Worm (Caenorhabditis elegans) whole organism, L1 larva: Measurements from ENCODE around the gene fil-2.

ENCODE experiments used
- C04F5.9 ChIP-seq: sonication (generic microtip); optimal IDR thresholded peaks from 2 replicates; lab custom pipeline; 2016; ENCODE audit warnings: missing genetic modification characterization, missing compliant biosample characterization
- F16B12.6 ChIP-seq: fragments of 150-350 bp; optimal IDR thresholded peaks from 2 replicates; lab custom pipeline; 2014; ENCODE audit warnings: missing biosample characterization, missing genetic modification characterization
- alr-1 ChIP-seq: fragments of 200-800 bp; sonication (Bioruptor generic); optimal IDR thresholded peaks from 2 replicates; lab custom pipeline; 2018; ENCODE audit warnings: borderline replicate concordance, mild to moderate bottlenecking, missing genetic modification characterization, missing compliant biosample characterization
- aly-2 ChIP-seq: fragments of 150-350 bp; optimal IDR thresholded peaks from 2 replicates; lab custom pipeline; 2014; ENCODE audit warnings: missing biosample characterization, missing genetic modification characterization
- blmp-1 ChIP-seq: fragments of 150-350 bp; optimal IDR thresholded peaks from 2 replicates; lab custom pipeline; 2014; ENCODE audit warnings: missing biosample characterization, missing genetic modification characterization
- ceh-82 ChIP-seq, 3 experiments: fragments of 150-350 bp in 1 of 3; sonication (generic microtip) in 2 of 3; optimal IDR thresholded peaks; 2 replicates each; lab custom pipeline; 2014 to 2017; ENCODE audit warnings: missing biosample characterization in 3 of 3, missing genetic modification characterization in 3 of 3
- ceh-88 ChIP-seq: fragments of 200-800 bp; sonication (Bioruptor generic); IDR thresholded peaks from 2 replicates; pipeline ENCODE4 v1.3.6; 2022; ENCODE audit warnings: missing genetic modification characterization, missing compliant biosample characterization
- ces-1 ChIP-seq: fragments of 150-350 bp; optimal IDR thresholded peaks from 2 replicates; lab custom pipeline; 2014; ENCODE audit warnings: missing biosample characterization, missing genetic modification reagents, missing genetic modification characterization
- dpl-1 ChIP-seq, 3 experiments: fragments of 150-350 bp in 2 of 3; sonication (generic microtip) in 1 of 3; optimal IDR thresholded peaks; 2 replicates each; lab custom pipeline; 2014 to 2017; ENCODE audit warnings: missing biosample characterization in 3 of 3, missing genetic modification characterization in 3 of 3, missing genetic modification reagents in 3 of 3
- dsc-1 ChIP-seq: sonication (generic microtip); optimal IDR thresholded peaks from 2 replicates; lab custom pipeline; 2016; ENCODE audit warnings: mild to moderate bottlenecking, missing genetic modification characterization, missing compliant biosample characterization
- efl-1 ChIP-seq, 4 experiments: fragments of 150-350 bp; optimal IDR thresholded peaks in 3 of 4; peaks in 1 of 4; 1 replicate in 1 of 4; 2 replicates in 3 of 4; lab custom pipeline; 2014; ENCODE audit warnings: missing biosample characterization in 2 of 4, missing genetic modification characterization in 2 of 4, missing genetic modification reagents in 2 of 4
- egl-27 ChIP-seq, 2 experiments: fragments of 150-350 bp in 1 of 2; sonication (generic microtip); optimal IDR thresholded peaks; 3 replicates each; lab custom pipeline; 2017 to 2018; ENCODE audit warnings: missing biosample characterization in 2 of 2, missing genetic modification characterization in 2 of 2, missing genetic modification reagents in 2 of 2
- elt-2 ChIP-seq: sonication (generic microtip); optimal IDR thresholded peaks from 2 replicates; lab custom pipeline; 2016; ENCODE audit warnings: missing genetic modification characterization, mild to moderate bottlenecking, inconsistent platforms, missing compliant biosample characterization, missing genetic modification reagents
- ets-5 ChIP-seq: fragments of 200-800 bp; sonication (Bioruptor generic); IDR thresholded peaks from 2 replicates; pipeline ENCODE4 v1.3.6; 2022; ENCODE audit warnings: missing genetic modification characterization, missing compliant biosample characterization
- fkh-10 ChIP-seq: sonication (generic microtip); optimal IDR thresholded peaks from 2 replicates; lab custom pipeline; 2017; ENCODE audit warnings: missing biosample characterization, missing genetic modification reagents, missing genetic modification characterization
- fkh-4 ChIP-seq: sonication (generic microtip); optimal IDR thresholded peaks from 2 replicates; lab custom pipeline; 2016; ENCODE audit warnings: missing compliant biosample characterization, missing genetic modification characterization, borderline replicate concordance
- fos-1 ChIP-seq: fragments of 150-350 bp; optimal IDR thresholded peaks from 2 replicates; lab custom pipeline; 2014; ENCODE audit warnings: missing biosample characterization, missing genetic modification characterization
- grh-1 ChIP-seq: fragments of 200-800 bp; sonication (Bioruptor generic); IDR thresholded peaks from 2 replicates; pipeline ENCODE4 v1.3.6; 2022; ENCODE audit warnings: missing genetic modification reagents, missing genetic modification characterization, missing compliant biosample characterization
- hlh-17 ChIP-seq: fragments of 200-800 bp; sonication (Bioruptor generic); optimal IDR thresholded peaks from 2 replicates; lab custom pipeline; 2018; ENCODE audit warnings: missing genetic modification characterization, mild to moderate bottlenecking, missing compliant biosample characterization, moderate library complexity, borderline replicate concordance
- irx-1 ChIP-seq: sonication (generic microtip); optimal IDR thresholded peaks from 2 replicates; lab custom pipeline; 2016; ENCODE audit warnings: missing genetic modification characterization, missing compliant biosample characterization
- jun-1 ChIP-seq: fragments of 150-350 bp; optimal IDR thresholded peaks from 2 replicates; lab custom pipeline; 2014; ENCODE audit warnings: missing biosample characterization, missing genetic modification reagents, missing genetic modification characterization
- lir-3 ChIP-seq: sonication (generic microtip); optimal IDR thresholded peaks from 2 replicates; lab custom pipeline; 2016; ENCODE audit warnings: mild to moderate bottlenecking, missing genetic modification characterization, moderate library complexity, missing compliant biosample characterization; ENCODE audit not compliant: poor library complexity
- lsy-2 ChIP-seq, 2 experiments: fragments of 150-350 bp; optimal IDR thresholded peaks; 2 replicates each; lab custom pipeline; 2014; ENCODE audit warnings: missing biosample characterization in 2 of 2, missing genetic modification characterization in 2 of 2
- mab-9 ChIP-seq: fragments of 200-800 bp; sonication (Bioruptor generic); IDR thresholded peaks from 2 replicates; pipeline ENCODE4 v1.3.6; 2022; ENCODE audit warnings: missing genetic modification reagents, missing genetic modification characterization, missing compliant biosample characterization
- mef-2 ChIP-seq: fragments of 150-350 bp; optimal IDR thresholded peaks from 2 replicates; lab custom pipeline; 2014; ENCODE audit warnings: missing biosample characterization, missing genetic modification characterization
- mep-1 ChIP-seq: fragments of 150-350 bp; optimal IDR thresholded peaks from 2 replicates; lab custom pipeline; 2014; ENCODE audit warnings: missing biosample characterization, missing genetic modification characterization
- nhr-11 ChIP-seq: fragments of 150-350 bp; optimal IDR thresholded peaks from 2 replicates; lab custom pipeline; 2014; ENCODE audit warnings: missing biosample characterization, missing genetic modification characterization
- nhr-19 ChIP-seq: fragments of 200-800 bp; sonication (Bioruptor generic); conservative IDR thresholded peaks from 2 replicates; pipeline ENCODE4 v1.3.6; 2022; ENCODE audit warnings: missing genetic modification characterization, missing compliant biosample characterization
- nhr-20 ChIP-seq: sonication (generic microtip); optimal IDR thresholded peaks from 2 replicates; lab custom pipeline; 2016; ENCODE audit warnings: mild to moderate bottlenecking, missing genetic modification characterization, missing compliant biosample characterization
- nhr-237 ChIP-seq: fragments of 150-350 bp; optimal IDR thresholded peaks from 2 replicates; lab custom pipeline; 2014; ENCODE audit warnings: missing biosample characterization, missing genetic modification characterization
- nhr-28 ChIP-seq: fragments of 150-350 bp; optimal IDR thresholded peaks from 2 replicates; lab custom pipeline; 2014; ENCODE audit warnings: missing biosample characterization, missing genetic modification characterization
- nhr-47 ChIP-seq: sonication (generic microtip); optimal IDR thresholded peaks from 2 replicates; lab custom pipeline; 2016; ENCODE audit warnings: mild to moderate bottlenecking, missing genetic modification characterization, moderate library complexity, missing compliant biosample characterization
- nhr-71 ChIP-seq: sonication (generic microtip); optimal IDR thresholded peaks from 2 replicates; lab custom pipeline; 2016; ENCODE audit warnings: mild to moderate bottlenecking, missing genetic modification characterization, moderate library complexity, missing compliant biosample characterization
- nhr-76 ChIP-seq: sonication (generic microtip); optimal IDR thresholded peaks from 2 replicates; lab custom pipeline; 2017; ENCODE audit warnings: missing biosample characterization, missing genetic modification characterization
- nhr-77 ChIP-seq: fragments of 150-350 bp; optimal IDR thresholded peaks from 2 replicates; lab custom pipeline; 2014; ENCODE audit warnings: missing biosample characterization, missing genetic modification characterization
- skn-1 ChIP-seq: fragments of 150-350 bp; optimal IDR thresholded peaks from 2 replicates; lab custom pipeline; 2014; ENCODE audit warnings: missing biosample characterization, missing genetic modification characterization
- snpc-4 ChIP-seq: fragments of 150-350 bp; optimal IDR thresholded peaks from 2 replicates; lab custom pipeline; 2014; ENCODE audit warnings: missing biosample characterization, missing genetic modification characterization
- sox-4 ChIP-seq: sonication (generic microtip); optimal IDR thresholded peaks from 2 replicates; lab custom pipeline; 2016; ENCODE audit warnings: missing genetic modification characterization, missing compliant biosample characterization
- sptf-1 ChIP-seq: fragments of 150-350 bp; optimal IDR thresholded peaks from 2 replicates; lab custom pipeline; 2014; ENCODE audit warnings: missing biosample characterization, missing genetic modification characterization
- swsn-7 ChIP-seq: sonication (generic microtip); optimal IDR thresholded peaks from 2 replicates; lab custom pipeline; 2016; ENCODE audit warnings: missing genetic modification characterization, missing compliant biosample characterization
- tbx-2 ChIP-seq: sonication (generic microtip); optimal IDR thresholded peaks from 2 replicates; lab custom pipeline; 2016; ENCODE audit warnings: missing genetic modification characterization, missing compliant biosample characterization
- unc-130 ChIP-seq: fragments of 150-350 bp; optimal IDR thresholded peaks from 2 replicates; lab custom pipeline; 2017; ENCODE audit warnings: missing biosample characterization, missing genetic modification characterization, inconsistent platforms
- unc-30 ChIP-seq: sonication (generic microtip); optimal IDR thresholded peaks from 2 replicates; lab custom pipeline; 2017; ENCODE audit warnings: missing biosample characterization, missing genetic modification characterization
- unc-62 ChIP-seq: fragments of 150-350 bp; optimal IDR thresholded peaks from 2 replicates; lab custom pipeline; 2014; ENCODE audit warnings: missing biosample characterization, missing genetic modification reagents, missing genetic modification characterization
- unc-86 ChIP-seq: sonication (generic microtip); optimal IDR thresholded peaks from 2 replicates; lab custom pipeline; 2016; ENCODE audit warnings: missing genetic modification characterization, missing compliant biosample characterization
- unc-98 ChIP-seq: fragments of 200-800 bp; sonication (Bioruptor generic); IDR thresholded peaks from 2 replicates; pipeline ENCODE4 v1.3.6; 2022; ENCODE audit warnings: missing genetic modification characterization, missing compliant biosample characterization
- ztf-4 ChIP-seq: fragments of 150-350 bp; optimal IDR thresholded peaks from 2 replicates; lab custom pipeline; 2014; ENCODE audit warnings: missing biosample characterization, missing genetic modification characterization

Gene fil-2

DNA sequence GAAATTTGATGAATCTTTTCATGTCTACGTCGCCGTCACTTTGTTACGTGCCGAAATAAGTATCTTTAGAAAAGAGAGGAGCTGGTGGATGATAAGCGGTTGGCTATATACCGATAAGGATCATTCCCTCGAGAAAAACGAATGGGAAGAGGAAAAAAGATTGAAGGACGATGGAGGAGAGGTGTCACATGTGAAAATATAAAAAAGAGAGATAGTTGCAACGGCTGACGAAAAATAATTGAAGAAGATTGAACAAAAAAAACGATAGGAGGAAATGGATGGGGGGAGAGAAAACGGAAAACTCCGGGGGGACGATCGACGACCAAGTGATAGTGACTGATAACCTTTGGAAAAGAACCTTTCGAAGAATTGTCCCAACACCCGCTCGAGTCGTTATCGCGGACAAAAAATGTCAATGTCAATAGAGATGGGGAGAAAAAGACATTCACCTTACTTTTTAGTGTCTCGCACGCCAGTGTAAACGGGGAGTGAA, 49.3 kb upstream of the fil-2 start (continued):
- peak; percentile 74 for TF ChIP-seq nhr-19 (GFP tag; lab: Robert Waterston, UW)
- TF ChIP-seq unc-30 (tag; lab: Kevin White, UChicago), result no peak
- TF ChIP-seq hlh-17 (GFP tag; lab: Kevin White, UChicago), result no peak
- TF ChIP-seq fkh-4 (tag; lab: Kevin White, UChicago), result no peak
- TF ChIP-seq nhr-76, result no peak
- TF ChIP-seq mab-9, result 0 out of 2 replicates have a peak, but pooled peaks have one; percentile 48
- TF ChIP-seq ceh-82 (tag; optimal IDR thresholded peaks at IDR 0.05; lab: Kevin White, UChicago), result no peak
- no peak for TF ChIP-seq unc-98 (GFP tag; lab: Robert Waterston, UW)
- TF ChIP-seq nhr-28 (tag; lab: Kevin White, UChicago), result no peak
- no peak for TF ChIP-seq unc-62
- TF ChIP-seq nhr-20, result peak; percentile 95
- peak; percentile 21 to 32 for TF ChIP-seq efl-1 (optimal IDR thresholded peaks at IDR 0.05; lab: Kevin White, UChicago)
- TF ChIP-seq efl-1 (GFP tag; optimal IDR thresholded peaks at IDR 0.05 in 1 of 2; lab: Kevin White, UChicago), result peak; percentile 3 to 94
- TF ChIP-seq F16B12.6, result no peak
- TF ChIP-seq fos-1, result peak; percentile 2
- TF ChIP-seq unc-86, result no peak
- TF ChIP-seq snpc-4 (tag; lab: Kevin White, UChicago), result no peak
- TF ChIP-seq ets-5 (GFP tag; lab: Robert Waterston, UW), result no peak
- no peak for TF ChIP-seq alr-1 (tag; lab: Kevin White, UChicago)
- TF ChIP-seq nhr-11 (tag; lab: Kevin White, UChicago), result peak; percentile 40
- TF ChIP-seq ztf-4 (tag; lab: Kevin White, UChicago), result peak; percentile 70
- peak; percentile 54 for TF ChIP-seq irx-1 (tag; lab: Kevin White, UChicago)
- TF ChIP-seq dsc-1 (tag; lab: Kevin White, UChicago), result no peak
- no peak for TF ChIP-seq mef-2 (tag; lab: Kevin White, UChicago)
- TF ChIP-seq nhr-237, result peak; percentile 17
- TF ChIP-seq tbx-2 (tag; lab: Kevin White, UChicago), result peak; percentile 80
- TF ChIP-seq ces-1 (GFP tag; lab: Kevin White, UChicago), result no peak
- TF ChIP-seq jun-1, result peak; percentile 80
- TF ChIP-seq sptf-1 (tag; lab: Kevin White, UChicago), result no peak
- TF ChIP-seq sox-4 (tag; lab: Kevin White, UChicago), result no peak
- peak; percentile 23 for TF ChIP-seq aly-2 (tag; lab: Kevin White, UChicago)
- TF ChIP-seq nhr-77, result peak; percentile 57
- peak; percentile 64 for TF ChIP-seq swsn-7 (tag; lab: Kevin White, UChicago)
- no peak for TF ChIP-seq fkh-10 (GFP tag; lab: Kevin White, UChicago)
- no peak for TF ChIP-seq ceh-88 (GFP tag; lab: Robert Waterston, UW)
- peak; percentile 47 for TF ChIP-seq unc-130 (tag; lab: Kevin White, UChicago)
- TF ChIP-seq grh-1 (GFP tag; lab: Robert Waterston, UW), result peak; percentile 28; the same call in 1 of the 2 replicates
- peak; percentile 92 for TF ChIP-seq nhr-71 (tag; lab: Kevin White, UChicago)
- peak; percentile 96 for TF ChIP-seq elt-2 (tag; lab: Kevin White, UChicago)
- TF ChIP-seq lir-3 (tag; lab: Kevin White, UChicago), result no peak
- no peak for TF ChIP-seq C04F5.9
- peak; percentile 10 to 42 for TF ChIP-seq egl-27 (tag; optimal IDR thresholded peaks at IDR 0.05; lab: Kevin White, UChicago)
- TF ChIP-seq nhr-47 (tag; lab: Kevin White, UChicago), result peak; percentile 62
- peak; percentile 44 for TF ChIP-seq skn-1
- peak; percentile 93 for TF ChIP-seq blmp-1
- TF ChIP-seq dpl-1 (GFP tag; optimal IDR thresholded peaks at IDR 0.05; lab: Kevin White, UChicago), result peak in 2 of 3 experiments; percentile 4 to 32
- TF ChIP-seq lsy-2 (tag; optimal IDR thresholded peaks at IDR 0.05; lab: Kevin White, UChicago), result peak; percentile 63 to 80
- TF ChIP-seq mep-1 (tag; lab: Kevin White, UChicago), result peak; percentile 38
